Fruit fly (Drosophila melanogaster): Measurements from ENCODE around the gene rg.

The rg gene

DNA sequence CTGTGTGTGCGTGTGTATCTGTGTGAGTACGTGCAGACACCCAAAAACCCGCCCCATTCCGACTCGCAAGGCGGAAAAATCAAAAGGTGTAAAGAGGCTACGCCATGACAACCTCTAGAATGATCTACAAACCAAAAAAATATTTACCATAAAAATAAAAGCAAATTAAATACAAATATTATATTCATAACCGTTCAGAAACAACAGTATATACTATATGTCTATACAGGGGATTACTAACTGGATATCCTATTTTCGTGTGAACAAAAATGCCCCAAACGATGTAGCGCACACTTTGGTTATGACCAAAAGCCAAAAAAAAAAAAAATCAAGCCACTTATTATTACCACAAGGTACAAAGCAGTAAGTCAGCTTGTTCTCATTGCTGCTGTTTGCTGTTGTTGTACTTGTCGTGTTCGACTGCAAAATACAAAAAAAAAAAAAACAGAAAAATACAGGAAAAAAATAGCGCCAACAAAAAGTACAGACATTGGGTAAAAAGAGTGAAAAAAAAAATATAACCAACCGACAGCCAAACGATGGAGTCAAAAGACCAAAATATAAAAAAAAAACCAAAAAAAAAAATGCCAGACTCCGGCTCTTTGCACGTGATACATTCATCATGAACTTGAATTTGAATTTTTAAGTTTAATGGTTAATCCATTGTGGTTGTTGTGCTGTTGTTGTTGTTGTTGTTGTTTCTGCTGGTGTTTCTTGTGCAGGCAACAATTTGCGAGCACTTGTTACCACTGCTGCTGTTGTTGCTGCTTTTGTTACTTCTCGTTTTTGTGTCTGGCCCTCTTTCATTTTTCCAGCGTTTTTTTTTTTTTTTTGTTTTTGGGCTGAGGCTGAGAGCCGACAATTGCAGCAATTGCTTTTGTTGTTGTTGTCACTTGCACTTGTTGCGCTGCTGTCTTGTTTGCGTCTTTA lies 43.8 kb upstream of the rg start (continued):
- TF ChIP-seq CG3407 (GFP tag; optimal IDR thresholded peaks at IDR 0.05) (no peak), Deaf1 (tag; optimal IDR thresholded peaks at IDR 0.05) (peak; percentile 23), CG10543 (GFP tag; optimal IDR thresholded peaks at IDR 0.05) (no peak), CG34422 (GFP tag; IDR thresholded peaks at IDR 0.05) (peak; percentile 60; the same call in 2 of the 3 replicates), exex (tag; optimal IDR thresholded peaks at IDR 0.05) (no peak), dysf (GFP tag; IDR thresholded peaks at IDR 0.05) (peak; percentile 88), CG4360 (GFP tag; IDR thresholded peaks at IDR 0.05) (peak; percentile 67), CG34376 (GFP tag; optimal IDR thresholded peaks at IDR 0.05) (no peak), Trl (optimal IDR thresholded peaks at IDR 0.05) (no peak), Trl (GFP tag; optimal IDR thresholded peaks at IDR 0.05) (no peak), Pdp1 (GFP tag; optimal IDR thresholded peaks at IDR 0.05) (peak; percentile 48 to 49), Dip3 (GFP tag; optimal IDR thresholded peaks at IDR 0.05) (peak; percentile 42), CG11695 (GFP tag; IDR thresholded peaks at IDR 0.05) (peak; percentile 86), bcd (GFP tag; optimal IDR thresholded peaks at IDR 0.05) (peak; percentile 65), gsb-n (tag; optimal IDR thresholded peaks at IDR 0.05) (no peak), CG16815 (GFP tag; optimal IDR thresholded peaks at IDR 0.05) (peak; percentile 8), crc (GFP tag; optimal IDR thresholded peaks at IDR 0.05) (peak; percentile 2), CG4707 (GFP tag; optimal IDR thresholded peaks at IDR 0.05) (no peak), CG3847 (GFP tag; IDR thresholded peaks at IDR 0.05) (peak; percentile 73), Ptx1 (GFP tag; IDR thresholded peaks at IDR 0.05) (peak; percentile 84), shn (GFP tag; optimal IDR thresholded peaks at IDR 0.05) (no peak), az2 (GFP tag; optimal IDR thresholded peaks at IDR 0.05) (peak; percentile 24), CG4854 (GFP tag; optimal IDR thresholded peaks at IDR 0.05) (no peak), Hr51 (GFP tag; optimal IDR thresholded peaks at IDR 0.05) (peak; percentile 17 to 66), slbo (GFP tag; IDR thresholded peaks at IDR 0.05) (peak; percentile 88), Sin3A (optimal IDR thresholded peaks at IDR 0.05) (no peak), ttk (GFP tag; IDR thresholded peaks at IDR 0.05) (peak; percentile 76), tin (GFP tag; optimal IDR thresholded peaks at IDR 0.05) (peak; percentile 13), Mrtf (GFP tag; IDR thresholded peaks at IDR 0.05) (peak; percentile 71), CG17385 (GFP tag; optimal IDR thresholded peaks at IDR 0.05) (peak; percentile 43), CG31224 (GFP tag; IDR thresholded peaks at IDR 0.05) (peak; percentile 79), CG9876 (GFP tag; optimal IDR thresholded peaks at IDR 0.05) (no peak), Dp (GFP tag; optimal IDR thresholded peaks at IDR 0.05) (no peak), CG10654 (GFP tag; optimal IDR thresholded peaks at IDR 0.05) (peak; percentile 18), CG2875 (GFP tag; optimal IDR thresholded peaks at IDR 0.05) (no peak), CG33213 (GFP tag; optimal IDR thresholded peaks at IDR 0.05) (no peak), bigmax (GFP tag; optimal IDR thresholded peaks at IDR 0.05) (no peak), Asciz (GFP tag; optimal IDR thresholded peaks at IDR 0.05) (no peak), Jarid2 (GFP tag; optimal IDR thresholded peaks at IDR 0.05) (peak; percentile 23), CG31365 (tag; optimal IDR thresholded peaks at IDR 0.05) (no peak), CG10565 (GFP tag; optimal IDR thresholded peaks at IDR 0.05) (no peak), CG43689 (GFP tag; IDR thresholded peaks at IDR 0.05) (0 out of 2 replicates have a peak, but pooled peaks have one; percentile 9), CG17186 (GFP tag; optimal IDR thresholded peaks at IDR 0.05) (no peak), unc-4 (GFP tag; IDR thresholded peaks at IDR 0.05; ENCODE audit: partially characterized antibody) (no peak), phol (tag; optimal IDR thresholded peaks at IDR 0.05) (peak; percentile 42), cad (GFP tag; optimal IDR thresholded peaks at IDR 0.05) (no peak), insv (GFP tag; optimal IDR thresholded peaks at IDR 0.05) (no peak), CG4820 (GFP tag; optimal IDR thresholded peaks at IDR 0.05) (peak; percentile 18), CG6689 (GFP tag; IDR thresholded peaks at IDR 0.05) (peak; percentile 83), C15 (GFP tag; IDR thresholded peaks at IDR 0.05) (no peak)

Measured in whole organism, embryonic.